Fruit fly (Drosophila melanogaster): ENCODE data around the gene CG4194.

CG4194 gene

dm6 chrX:2112660-2113059, 44.3 kb downstream of the CG4194 start:
- no peak for TF ChIP-seq CG4496 (GFP tag; IDR thresholded peaks at IDR 0.05)
- TF ChIP-seq Snoo (tag; optimal IDR thresholded peaks at IDR 0.05), result no peak
- TF ChIP-seq CG15710 (tag; optimal IDR thresholded peaks at IDR 0.05), result no peak
- no peak for TF ChIP-seq CG17806 (tag; optimal IDR thresholded peaks at IDR 0.05)
- TF ChIP-seq CG8159 (tag; optimal IDR thresholded peaks at IDR 0.05), result no peak
- no peak for TF ChIP-seq gl (tag; optimal IDR thresholded peaks at IDR 0.05)
- no peak for TF ChIP-seq rn (GFP tag; IDR thresholded peaks at IDR 0.05)
- no peak for TF ChIP-seq Ets98B (GFP tag; IDR thresholded peaks at IDR 0.05)
- no peak for TF ChIP-seq CG34367 (tag; optimal IDR thresholded peaks at IDR 0.05)
- TF ChIP-seq Pif1B (GFP tag; optimal IDR thresholded peaks at IDR 0.05), result no peak
- TF ChIP-seq CG13204 (GFP tag; optimal IDR thresholded peaks at IDR 0.05), result no peak

All from whole organism, pupa.